Fruit fly (Drosophila melanogaster) whole organism, embryonic: Measurements from ENCODE around the gene E2f1.

Experiments used
- B-H2 ChIP-seq: fragments of 200-800 bp; sonication (Bioruptor generic); optimal IDR thresholded peaks from 2 replicates; lab custom pipeline; 2018; ENCODE audit warnings: missing biosample characterization, mild to moderate bottlenecking, missing genetic modification characterization
- CG10147 ChIP-seq: fragments of 200-800 bp; sonication (Bioruptor generic); optimal IDR thresholded peaks from 2 replicates; lab custom pipeline; 2019; ENCODE audit warnings: missing biosample characterization, mild to moderate bottlenecking, missing genetic modification characterization, moderate library complexity
- CG10654 ChIP-seq: fragments of 200-800 bp; sonication (Bioruptor generic); optimal IDR thresholded peaks from 2 replicates; lab custom pipeline; 2016; ENCODE audit warnings: missing biosample characterization, missing genetic modification characterization
- CG12155 ChIP-seq: fragments of 200-800 bp; sonication (Bioruptor generic); optimal IDR thresholded peaks from 3 replicates; lab custom pipeline; 2016; ENCODE audit warnings: missing biosample characterization, missing genetic modification characterization
- CG1233 ChIP-seq: fragments of 200-800 bp; sonication (Bioruptor generic); optimal IDR thresholded peaks from 4 replicates; lab custom pipeline; 2018; ENCODE audit warnings: missing biosample characterization, mild to moderate bottlenecking, missing genetic modification characterization
- CG13775 ChIP-seq: fragments of 200-800 bp; sonication (Bioruptor generic); optimal IDR thresholded peaks from 3 replicates; lab custom pipeline; 2017; ENCODE audit warnings: missing biosample characterization, mild to moderate bottlenecking, missing genetic modification characterization
- CG14710 ChIP-seq: fragments of 200-800 bp; sonication (Bioruptor generic); optimal IDR thresholded peaks from 3 replicates; lab custom pipeline; 2019; ENCODE audit warnings: missing biosample characterization, mild to moderate bottlenecking, missing genetic modification characterization, moderate library complexity
- CG15514 ChIP-seq: fragments of 200-800 bp; sonication (Bioruptor generic); optimal IDR thresholded peaks from 3 replicates; lab custom pipeline; 2017; ENCODE audit warnings: missing biosample characterization, missing genetic modification characterization, mild to moderate bottlenecking, moderate library complexity, missing genetic modification reagents
- CG1602 ChIP-seq: fragments of 200-800 bp; sonication (Bioruptor generic); optimal IDR thresholded peaks from 3 replicates; lab custom pipeline; 2016; ENCODE audit warnings: missing biosample characterization, missing genetic modification characterization
- CG17912 ChIP-seq: fragments of 200-800 bp; sonication (Bioruptor generic); optimal IDR thresholded peaks from 2 replicates; lab custom pipeline; 2018; ENCODE audit warnings: missing biosample characterization, mild to moderate bottlenecking, missing genetic modification characterization
- CG18764 ChIP-seq: fragments of 200-800 bp; sonication (Bioruptor generic); optimal IDR thresholded peaks from 3 replicates; lab custom pipeline; 2016; ENCODE audit warnings: missing biosample characterization, missing genetic modification characterization
- CG30020 ChIP-seq: fragments of 200-800 bp; optimal IDR thresholded peaks from 2 replicates; lab custom pipeline; 2019; ENCODE audit warnings: missing biosample characterization, mild to moderate bottlenecking, missing genetic modification characterization, moderate library complexity
- CG32767 ChIP-seq: fragments of 200-800 bp; sonication (Bioruptor generic); IDR thresholded peaks from 2 replicates; pipeline ENCODE4 v1.3.6; 2022; ENCODE audit warnings: missing biosample characterization, missing genetic modification characterization
- CG7839 ChIP-seq: fragments of 200-800 bp; sonication (Bioruptor generic); optimal IDR thresholded peaks from 3 replicates; lab custom pipeline; 2018; ENCODE audit warnings: missing biosample characterization, mild to moderate bottlenecking, missing genetic modification characterization, moderate library complexity
- CG8089 ChIP-seq: fragments of 200-800 bp; sonication (Bioruptor generic); optimal IDR thresholded peaks from 3 replicates; lab custom pipeline; 2016; ENCODE audit warnings: missing biosample characterization, missing genetic modification characterization
- CG9727 ChIP-seq: fragments of 200-800 bp; sonication (Bioruptor generic); optimal IDR thresholded peaks from 3 replicates; lab custom pipeline; 2017; ENCODE audit warnings: missing biosample characterization, mild to moderate bottlenecking, missing genetic modification characterization
- CHES-1-like ChIP-seq: fragments of 200-800 bp; sonication (Bioruptor generic); optimal IDR thresholded peaks from 2 replicates; lab custom pipeline; 2016; ENCODE audit warnings: missing biosample characterization, missing genetic modification characterization
- CoRest ChIP-seq: fragments of 200-800 bp; sonication (Bioruptor generic); optimal IDR thresholded peaks from 3 replicates; lab custom pipeline; 2018; ENCODE audit warnings: missing biosample characterization, mild to moderate bottlenecking, missing genetic modification characterization, moderate library complexity
- Dad ChIP-seq: fragments of 200-800 bp; sonication (Bioruptor generic); optimal IDR thresholded peaks from 3 replicates; lab custom pipeline; 2016; ENCODE audit warnings: missing biosample characterization, missing genetic modification characterization
- Eip74EF ChIP-seq, 2 experiments: fragments of 200-800 bp in 1 of 2; fragments of >200 bp in 1 of 2; sonication (Bioruptor generic) in 1 of 2; optimal IDR thresholded peaks; 2 replicates each; lab custom pipeline; 2017 to 2019; ENCODE audit warnings: missing biosample characterization in 2 of 2, missing genetic modification characterization in 2 of 2, mild to moderate bottlenecking in 1 of 2, moderate library complexity in 1 of 2
- Fer3 ChIP-seq: fragments of 200-800 bp; sonication (Bioruptor generic); optimal IDR thresholded peaks from 2 replicates; lab custom pipeline; 2018; ENCODE audit warnings: missing biosample characterization, mild to moderate bottlenecking, missing genetic modification characterization, moderate library complexity
- Hmr ChIP-seq: fragments of 200-800 bp; sonication (Bioruptor generic); optimal IDR thresholded peaks from 3 replicates; lab custom pipeline; 2017; ENCODE audit warnings: mild to moderate bottlenecking, missing biosample characterization, missing genetic modification reagents, missing genetic modification characterization
- Hr3 ChIP-seq: fragments of 200-800 bp; sonication (Bioruptor generic); optimal IDR thresholded peaks from 3 replicates; lab custom pipeline; 2016; ENCODE audit warnings: missing biosample characterization, missing genetic modification characterization
- Lhr ChIP-seq: fragments of 200-800 bp; sonication (Bioruptor generic); optimal IDR thresholded peaks from 3 replicates; lab custom pipeline; 2017; ENCODE audit warnings: mild to moderate bottlenecking, missing biosample characterization, missing genetic modification reagents, missing genetic modification characterization
- MTF-1 ChIP-seq: fragments of 200-800 bp; sonication (Bioruptor generic); optimal IDR thresholded peaks from 2 replicates; lab custom pipeline; 2018; ENCODE audit warnings: missing biosample characterization, mild to moderate bottlenecking, missing genetic modification characterization, borderline replicate concordance
- NFAT ChIP-seq: fragments of 200-800 bp; sonication (Bioruptor generic); IDR thresholded peaks from 2 replicates; pipeline ENCODE4 v1.3.6; 2022; ENCODE audit warnings: missing biosample characterization, missing genetic modification characterization
- Nf-YC ChIP-seq: fragments of 200-800 bp; optimal IDR thresholded peaks from 3 replicates; lab custom pipeline; 2019; ENCODE audit warnings: missing biosample characterization, mild to moderate bottlenecking, missing genetic modification characterization, moderate library complexity
- Spps ChIP-seq: fragments of 200-800 bp; sonication (Bioruptor generic); optimal IDR thresholded peaks from 2 replicates; lab custom pipeline; 2018; ENCODE audit warnings: missing biosample characterization, mild to moderate bottlenecking, missing genetic modification characterization
- Sry-δ ChIP-seq: fragments of 200-800 bp; sonication (Bioruptor generic); optimal IDR thresholded peaks from 2 replicates; lab custom pipeline; 2016; ENCODE audit warnings: missing biosample characterization, missing genetic modification characterization
- Xrp1 ChIP-seq: fragments of 200-800 bp; sonication (Bioruptor generic); IDR thresholded peaks from 2 replicates; pipeline ENCODE4 v1.3.6; 2022; ENCODE audit warnings: missing biosample characterization, missing genetic modification characterization
- ase ChIP-seq: fragments of 200-800 bp; sonication (Bioruptor generic); IDR thresholded peaks from 3 replicates; pipeline ENCODE4 v1.3.6; 2022; ENCODE audit warnings: missing biosample characterization, missing genetic modification characterization
- az2 ChIP-seq: fragments of 200-800 bp; sonication (Bioruptor generic); optimal IDR thresholded peaks from 3 replicates; lab custom pipeline; 2016; ENCODE audit warnings: missing biosample characterization, missing genetic modification characterization
- br ChIP-seq: fragments of >200 bp; optimal IDR thresholded peaks from 2 replicates; lab custom pipeline; 2017
- cato ChIP-seq: fragments of 200-800 bp; sonication (Bioruptor generic); optimal IDR thresholded peaks from 2 replicates; lab custom pipeline; 2016; ENCODE audit warnings: missing biosample characterization, missing genetic modification characterization, borderline replicate concordance
- crol ChIP-seq: fragments of 200-800 bp; sonication (Bioruptor generic); IDR thresholded peaks from 2 replicates; pipeline ENCODE4 v1.3.6; 2022; ENCODE audit warnings: missing biosample characterization, missing genetic modification characterization
- crp ChIP-seq, 2 experiments: fragments of 200-800 bp; sonication (Bioruptor generic); optimal IDR thresholded peaks; 2 replicates in 1 of 2; 3 replicates in 1 of 2; lab custom pipeline; 2017; ENCODE audit warnings: missing biosample characterization in 2 of 2, missing genetic modification characterization in 2 of 2, mild to moderate bottlenecking in 1 of 2, moderate library complexity in 1 of 2
- gro ChIP-seq: fragments of 200-800 bp; sonication (Bioruptor generic); optimal IDR thresholded peaks from 2 replicates; lab custom pipeline; 2016; ENCODE audit warnings: missing biosample characterization, missing genetic modification characterization
- lbe ChIP-seq: fragments of 200-800 bp; sonication (Bioruptor generic); optimal IDR thresholded peaks from 2 replicates; lab custom pipeline; 2016; ENCODE audit warnings: missing biosample characterization, mild to moderate bottlenecking, missing genetic modification characterization
- lola ChIP-seq, 3 experiments: fragments of >200 bp in 2 of 3; fragments of 200-800 bp in 1 of 3; sonication (Bioruptor generic) in 1 of 3; optimal IDR thresholded peaks; 2 replicates each; lab custom pipeline; 2017 to 2019; ENCODE audit warnings: missing biosample characterization in 3 of 3, missing genetic modification characterization in 3 of 3, mild to moderate bottlenecking in 1 of 3, moderate library complexity in 1 of 3
- schlank ChIP-seq: fragments of 200-800 bp; sonication (Bioruptor generic); optimal IDR thresholded peaks from 2 replicates; lab custom pipeline; 2018; ENCODE audit warnings: missing biosample characterization, mild to moderate bottlenecking, missing genetic modification characterization
- sens ChIP-seq: fragments of 200-800 bp; sonication (Bioruptor generic); peaks from one replicate; lab custom pipeline; 2016; ENCODE audit warnings: missing biosample characterization, missing genetic modification characterization
- slp2 ChIP-seq: fragments of 200-800 bp; sonication (Bioruptor generic); optimal IDR thresholded peaks from 2 replicates; lab custom pipeline; 2016; ENCODE audit warnings: missing biosample characterization, missing genetic modification characterization
- stwl ChIP-seq: fragments of 200-800 bp; sonication (Bioruptor generic); optimal IDR thresholded peaks from 3 replicates; lab custom pipeline; 2018; ENCODE audit warnings: missing biosample characterization, mild to moderate bottlenecking, missing genetic modification characterization, moderate library complexity
- sug ChIP-seq: fragments of 200-800 bp; optimal IDR thresholded peaks from 2 replicates; lab custom pipeline; 2019; ENCODE audit warnings: missing biosample characterization, mild to moderate bottlenecking, missing genetic modification characterization, moderate library complexity
- trem ChIP-seq: fragments of 200-800 bp; optimal IDR thresholded peaks from 3 replicates; lab custom pipeline; 2019; ENCODE audit warnings: missing biosample characterization, mild to moderate bottlenecking, missing genetic modification characterization, moderate library complexity
- tup ChIP-seq: fragments of 200-800 bp; sonication (Bioruptor generic); optimal IDR thresholded peaks from 2 replicates; lab custom pipeline; 2016; ENCODE audit warnings: missing biosample characterization, mild to moderate bottlenecking, missing genetic modification characterization, moderate library complexity
- unpg ChIP-seq: fragments of 200-800 bp; sonication (Bioruptor generic); optimal IDR thresholded peaks from 3 replicates; lab custom pipeline; 2018; ENCODE audit warnings: missing biosample characterization, mild to moderate bottlenecking, missing genetic modification characterization, moderate library complexity
- wor ChIP-seq: fragments of 200-800 bp; sonication (Bioruptor generic); IDR thresholded peaks from 2 replicates; pipeline ENCODE4 v1.3.6; 2022; ENCODE audit warnings: missing biosample characterization, missing genetic modification characterization

The E2f1 gene

DNA sequence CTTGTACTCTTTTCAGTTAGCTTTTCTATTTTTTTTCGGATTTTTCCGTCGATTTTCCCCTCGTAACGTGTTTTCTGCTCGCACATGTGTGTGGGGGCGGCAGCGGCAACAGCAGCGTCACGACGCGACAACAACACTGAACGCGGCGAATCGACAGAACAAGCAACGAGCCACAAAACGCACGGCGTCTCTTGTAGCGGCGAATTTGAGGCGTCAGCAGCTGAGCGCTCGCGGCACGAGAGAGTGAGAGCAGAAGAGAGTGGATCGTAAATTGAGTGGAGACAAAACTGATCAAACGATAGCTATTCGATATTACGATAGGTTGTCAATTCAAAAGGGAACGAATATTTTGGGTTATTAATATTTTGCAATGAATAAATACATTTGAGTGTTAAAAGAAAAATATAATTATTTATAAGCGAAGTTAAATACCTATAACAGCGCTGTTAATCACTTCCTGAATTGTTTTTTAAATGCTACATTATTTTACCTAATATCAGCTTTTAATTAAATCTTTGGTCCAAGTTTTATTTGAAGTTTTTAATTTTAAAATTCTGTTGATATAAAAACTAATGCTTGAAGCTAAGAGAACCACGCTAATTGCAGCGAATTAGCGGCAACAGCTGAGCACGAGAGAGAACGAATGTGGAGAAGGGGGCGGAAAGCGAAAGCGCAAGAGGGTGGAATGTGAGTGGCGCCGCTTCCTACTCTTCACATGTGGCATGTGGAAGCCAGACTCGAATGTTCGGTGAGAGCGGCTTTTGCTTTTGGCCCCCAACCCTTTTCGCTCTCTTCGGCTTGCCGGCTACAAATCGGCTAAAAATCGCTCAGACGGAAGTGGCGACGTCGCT is 27.5 kb downstream of the E2f1 start (continued):
- TF ChIP-seq stwl (tag; lab: Kevin White, UChicago), result peak; percentile 29
- TF ChIP-seq CG10147, result peak; percentile 40
- peak; percentile 8 for TF ChIP-seq CG18764
- TF ChIP-seq sens (GFP tag; lab: Kevin White, UChicago), result peak; percentile 80
- peak in 1 of 2 experiments; percentile 36 for TF ChIP-seq Eip74EF (GFP tag; optimal IDR thresholded peaks at IDR 0.05; lab: Kevin White, UChicago)
- peak; percentile 31 for TF ChIP-seq trem
- TF ChIP-seq Spps (tag; lab: Kevin White, UChicago), result peak; percentile 31
- peak; percentile 26 for TF ChIP-seq Hmr (GFP tag; lab: Kevin White, UChicago)
- TF ChIP-seq lbe (GFP tag; lab: Kevin White, UChicago), result peak; percentile 68
- TF ChIP-seq CoRest, result peak; percentile 71
- no peak for TF ChIP-seq cato (GFP tag; lab: Kevin White, UChicago)
- peak; percentile 14 for TF ChIP-seq Hr3 (GFP tag; lab: Kevin White, UChicago)
- TF ChIP-seq ase (GFP tag; lab: Robert Waterston, UW), result no peak
- peak; percentile 27 for TF ChIP-seq Sry-δ (GFP tag; lab: Kevin White, UChicago)
- TF ChIP-seq CG30020 (tag; lab: Kevin White, UChicago), result peak; percentile 28
- TF ChIP-seq CG1602 (GFP tag; lab: Kevin White, UChicago), result peak; percentile 17
- TF ChIP-seq CG12155, result peak; percentile 27
- peak; percentile 40 for TF ChIP-seq CG9727
- no peak for TF ChIP-seq CG15514 (GFP tag; lab: Kevin White, UChicago)
- no peak for TF ChIP-seq tup
- TF ChIP-seq az2, result peak; percentile 46
- TF ChIP-seq lola (GFP tag; optimal IDR thresholded peaks at IDR 0.05; lab: Kevin White, UChicago), result peak in 1 of 3 experiments; percentile 79
- peak; percentile 69 for TF ChIP-seq CG14710
- TF ChIP-seq CG1233, result peak; percentile 11
- no peak for TF ChIP-seq wor (GFP tag; lab: Robert Waterston, UW)
- peak; percentile 23 for TF ChIP-seq Fer3
- peak; percentile 35 for TF ChIP-seq Nf-YC (tag; lab: Kevin White, UChicago)
- no peak for TF ChIP-seq slp2 (GFP tag; lab: Kevin White, UChicago)
- TF ChIP-seq CHES-1-like (GFP tag; lab: Kevin White, UChicago), result no peak
- peak; percentile 36 for TF ChIP-seq CG7839 (tag; lab: Kevin White, UChicago)
- peak; percentile 4 for TF ChIP-seq Lhr
- no peak for TF ChIP-seq Dad (GFP tag; lab: Kevin White, UChicago)
- TF ChIP-seq crp (GFP tag; optimal IDR thresholded peaks at IDR 0.05; lab: Kevin White, UChicago), result peak in 1 of 2 experiments; percentile 52
- peak; percentile 10 for TF ChIP-seq sug
- peak; percentile 4 for TF ChIP-seq CG10654
- TF ChIP-seq unpg (GFP tag; lab: Kevin White, UChicago), result peak; percentile 36
- TF ChIP-seq gro (GFP tag; lab: Kevin White, UChicago), result no peak
- no peak for TF ChIP-seq NFAT (GFP tag; lab: Robert Waterston, UW)
- no peak for TF ChIP-seq crol (GFP tag; lab: Robert Waterston, UW)
- TF ChIP-seq MTF-1, result peak; percentile 12
- TF ChIP-seq CG13775 (GFP tag; lab: Kevin White, UChicago), result peak; percentile 26
- no peak for TF ChIP-seq CG32767 (GFP tag; lab: Robert Waterston, UW)
- no peak for TF ChIP-seq br (lab: Kevin White, UChicago)
- no peak for TF ChIP-seq Xrp1
- peak; percentile 28 for TF ChIP-seq CG17912
- no peak for TF ChIP-seq schlank
- TF ChIP-seq B-H2 (GFP tag; lab: Kevin White, UChicago), result peak; percentile 69
- no peak for TF ChIP-seq CG8089 (GFP tag; lab: Kevin White, UChicago)
